Fruit fly (Drosophila melanogaster) whole organism, prepupa: ENCODE data around the gene Prosbeta7.

Experiments
- Blimp-1 ChIP-seq: fragments of 200-800 bp; sonication (Bioruptor generic); optimal IDR thresholded peaks from 3 replicates; lab custom pipeline; 2017; ENCODE audit warnings: missing biosample characterization, missing genetic modification characterization, mild to moderate bottlenecking, moderate library complexity, missing genetic modification reagents
- CG10631 ChIP-seq: fragments of 200-800 bp; sonication (Bioruptor generic); optimal IDR thresholded peaks from 2 replicates; lab custom pipeline; 2016; ENCODE audit warnings: missing biosample characterization, missing genetic modification characterization
- CG10669 ChIP-seq: fragments of 200-800 bp; sonication (Bioruptor generic); optimal IDR thresholded peaks from 3 replicates; lab custom pipeline; 2018; ENCODE audit warnings: missing biosample characterization, mild to moderate bottlenecking, missing genetic modification characterization, moderate library complexity
- CG11294 ChIP-seq: fragments of 200-800 bp; sonication (Bioruptor generic); IDR thresholded peaks from 2 replicates; pipeline ENCODE4 v1.3.6; 2022; ENCODE audit warnings: missing biosample characterization, missing genetic modification characterization
- CG11902 ChIP-seq: fragments of 200-800 bp; sonication (Bioruptor generic); optimal IDR thresholded peaks from 3 replicates; lab custom pipeline; 2016; ENCODE audit warnings: missing biosample characterization, missing genetic modification characterization
- CG15336 ChIP-seq: fragments of 200-800 bp; sonication (Bioruptor generic); IDR thresholded peaks from 2 replicates; pipeline ENCODE4 v1.3.6; 2022; ENCODE audit warnings: missing biosample characterization, missing genetic modification characterization
- CG1621 ChIP-seq: fragments of 200-800 bp; sonication (Bioruptor generic); optimal IDR thresholded peaks from 3 replicates; lab custom pipeline; 2018; ENCODE audit warnings: missing biosample characterization, mild to moderate bottlenecking, missing genetic modification characterization
- CG3032 ChIP-seq: fragments of 200-800 bp; optimal IDR thresholded peaks from 2 replicates; lab custom pipeline; 2019; ENCODE audit warnings: missing biosample characterization, mild to moderate bottlenecking, missing genetic modification characterization, moderate library complexity
- CG31627 ChIP-seq: fragments of 200-800 bp; sonication (Bioruptor generic); optimal IDR thresholded peaks from 3 replicates; lab custom pipeline; 2016; ENCODE audit warnings: missing biosample characterization, missing genetic modification characterization
- CG32006 ChIP-seq: fragments of 200-800 bp; sonication (Bioruptor generic); optimal IDR thresholded peaks from 3 replicates; lab custom pipeline; 2017; ENCODE audit warnings: missing biosample characterization, mild to moderate bottlenecking, missing genetic modification characterization
- CG34406 ChIP-seq: fragments of 200-800 bp; sonication (Bioruptor generic); optimal IDR thresholded peaks from 3 replicates; lab custom pipeline; 2016; ENCODE audit warnings: missing biosample characterization, missing genetic modification characterization
- CG3919 ChIP-seq: fragments of 200-800 bp; sonication (Bioruptor generic); optimal IDR thresholded peaks from 3 replicates; lab custom pipeline; 2016; ENCODE audit warnings: missing biosample characterization, missing genetic modification characterization
- CG4318 ChIP-seq: fragments of 200-800 bp; sonication (Bioruptor generic); optimal IDR thresholded peaks from 3 replicates; lab custom pipeline; 2017; ENCODE audit warnings: missing biosample characterization, mild to moderate bottlenecking, missing genetic modification characterization
- CG6163 ChIP-seq: fragments of 200-800 bp; sonication (Bioruptor generic); IDR thresholded peaks from 3 replicates; pipeline ENCODE4 v1.3.6; 2022; ENCODE audit warnings: missing biosample characterization, missing genetic modification characterization
- CG6792 ChIP-seq: fragments of 200-800 bp; sonication (Bioruptor generic); optimal IDR thresholded peaks from 3 replicates; lab custom pipeline; 2016; ENCODE audit warnings: missing biosample characterization, missing genetic modification characterization
- CG6808 ChIP-seq: fragments of 200-800 bp; sonication (Bioruptor generic); optimal IDR thresholded peaks from 3 replicates; lab custom pipeline; 2017; ENCODE audit warnings: missing biosample characterization, missing genetic modification characterization, mild to moderate bottlenecking, moderate library complexity, missing genetic modification reagents
- CG6854 ChIP-seq: fragments of 200-800 bp; sonication (Bioruptor generic); optimal IDR thresholded peaks from 2 replicates; lab custom pipeline; 2017; ENCODE audit warnings: missing biosample characterization, mild to moderate bottlenecking, missing genetic modification characterization
- CG7368 ChIP-seq: fragments of 200-800 bp; sonication (Bioruptor generic); optimal IDR thresholded peaks from 3 replicates; lab custom pipeline; 2016; ENCODE audit warnings: missing biosample characterization, missing genetic modification characterization
- CG8319 ChIP-seq: fragments of 200-800 bp; sonication (Bioruptor generic); optimal IDR thresholded peaks from 3 replicates; lab custom pipeline; 2016; ENCODE audit warnings: missing biosample characterization, missing genetic modification characterization
- CG9139 ChIP-seq: fragments of 200-800 bp; sonication (Bioruptor generic); optimal IDR thresholded peaks from 3 replicates; lab custom pipeline; 2017; ENCODE audit warnings: missing biosample characterization, mild to moderate bottlenecking, missing genetic modification characterization
- Eip75B ChIP-seq: fragments of 200-800 bp; sonication (Bioruptor generic); optimal IDR thresholded peaks from 3 replicates; lab custom pipeline; 2016; ENCODE audit warnings: missing biosample characterization, missing genetic modification characterization
- Eip78C ChIP-seq: fragments of 200-800 bp; sonication (Bioruptor generic); peaks from one replicate; lab custom pipeline; 2016; ENCODE audit warnings: missing biosample characterization, missing genetic modification characterization
- Eip93F ChIP-seq: fragments of 200-800 bp; sonication (Bioruptor generic); optimal IDR thresholded peaks from 2 replicates; lab custom pipeline; 2016; ENCODE audit warnings: missing biosample characterization, mild to moderate bottlenecking, missing genetic modification characterization
- Ets21C ChIP-seq: fragments of 200-800 bp; sonication (Bioruptor generic); optimal IDR thresholded peaks from 3 replicates; lab custom pipeline; 2016; ENCODE audit warnings: missing biosample characterization, missing genetic modification characterization
- Ets96B ChIP-seq: fragments of 200-800 bp; optimal IDR thresholded peaks from 2 replicates; lab custom pipeline; 2019; ENCODE audit warnings: missing biosample characterization, mild to moderate bottlenecking, missing genetic modification characterization, moderate library complexity
- Hr39 ChIP-seq: fragments of 200-800 bp; sonication (Bioruptor generic); optimal IDR thresholded peaks from 2 replicates; lab custom pipeline; 2016; ENCODE audit warnings: missing biosample characterization, missing genetic modification characterization
- Lpt ChIP-seq: fragments of 200-800 bp; sonication (Bioruptor generic); optimal IDR thresholded peaks from 3 replicates; lab custom pipeline; 2016; ENCODE audit warnings: missing biosample characterization, missing genetic modification characterization
- Met ChIP-seq: fragments of 200-800 bp; sonication (Bioruptor generic); optimal IDR thresholded peaks from 3 replicates; lab custom pipeline; 2016; ENCODE audit warnings: missing biosample characterization, missing genetic modification characterization
- OdsH ChIP-seq: fragments of 200-800 bp; sonication (Bioruptor generic); optimal IDR thresholded peaks from 3 replicates; lab custom pipeline; 2016; ENCODE audit warnings: missing biosample characterization, missing genetic modification characterization
- Smox ChIP-seq: fragments of 200-800 bp; sonication (Bioruptor generic); optimal IDR thresholded peaks from 3 replicates; lab custom pipeline; 2016; ENCODE audit warnings: missing biosample characterization, missing genetic modification characterization
- Sox102F ChIP-seq: fragments of 200-800 bp; sonication (Bioruptor generic); optimal IDR thresholded peaks from 2 replicates; lab custom pipeline; 2016; ENCODE audit warnings: missing biosample characterization, mild to moderate bottlenecking, missing genetic modification characterization
- Sox14 ChIP-seq: fragments of 200-800 bp; sonication (Bioruptor generic); optimal IDR thresholded peaks from 3 replicates; lab custom pipeline; 2016; ENCODE audit warnings: missing biosample characterization, missing genetic modification characterization
- Sox15 ChIP-seq: fragments of 200-800 bp; sonication (Bioruptor generic); optimal IDR thresholded peaks from 3 replicates; lab custom pipeline; 2016; ENCODE audit warnings: missing biosample characterization, missing genetic modification characterization
- achi ChIP-seq: fragments of 200-800 bp; sonication (Bioruptor generic); optimal IDR thresholded peaks from 3 replicates; lab custom pipeline; 2016; ENCODE audit warnings: missing biosample characterization, missing genetic modification characterization
- acj6 ChIP-seq: fragments of 200-800 bp; sonication (Bioruptor generic); optimal IDR thresholded peaks from 3 replicates; lab custom pipeline; 2016; ENCODE audit warnings: missing biosample characterization, missing genetic modification characterization
- cyc ChIP-seq: fragments of 200-800 bp; sonication (Bioruptor generic); optimal IDR thresholded peaks from 3 replicates; lab custom pipeline; 2016; ENCODE audit warnings: missing biosample characterization, missing genetic modification characterization
- dac ChIP-seq: fragments of 200-800 bp; sonication (Bioruptor generic); optimal IDR thresholded peaks from 2 replicates; lab custom pipeline; 2017; ENCODE audit warnings: missing biosample characterization, mild to moderate bottlenecking, missing genetic modification characterization
- dsx ChIP-seq: fragments of 200-800 bp; optimal IDR thresholded peaks from 3 replicates; lab custom pipeline; 2019; ENCODE audit warnings: missing biosample characterization, mild to moderate bottlenecking, missing genetic modification characterization, moderate library complexity; ENCODE audit not compliant: poor library complexity, severe bottlenecking
- eg ChIP-seq: fragments of 200-800 bp; sonication (Bioruptor generic); IDR thresholded peaks from 3 replicates; pipeline ENCODE4 v1.3.6; 2022; ENCODE audit warnings: missing biosample characterization, missing genetic modification characterization
- esn ChIP-seq: fragments of 200-800 bp; sonication (Bioruptor generic); optimal IDR thresholded peaks from 2 replicates; lab custom pipeline; 2016; ENCODE audit warnings: missing biosample characterization, mild to moderate bottlenecking, missing genetic modification characterization, moderate library complexity
- fd59A ChIP-seq: fragments of 200-800 bp; sonication (Bioruptor generic); optimal IDR thresholded peaks from 2 replicates; lab custom pipeline; 2017; ENCODE audit warnings: missing biosample characterization, mild to moderate bottlenecking, missing genetic modification characterization, missing genetic modification reagents
- fkh ChIP-seq: fragments of 200-800 bp; sonication (Bioruptor generic); optimal IDR thresholded peaks from 3 replicates; lab custom pipeline; 2017; ENCODE audit warnings: missing biosample characterization, mild to moderate bottlenecking, missing genetic modification characterization, moderate library complexity
- lz ChIP-seq: fragments of 200-800 bp; sonication (Bioruptor generic); optimal IDR thresholded peaks from 3 replicates; lab custom pipeline; 2016; ENCODE audit warnings: missing biosample characterization, missing genetic modification characterization
- net ChIP-seq: fragments of 200-800 bp; sonication (Bioruptor generic); optimal IDR thresholded peaks from 3 replicates; lab custom pipeline; 2016; ENCODE audit warnings: missing biosample characterization, missing genetic modification characterization
- pdm3 ChIP-seq: fragments of 200-800 bp; sonication (Bioruptor generic); optimal IDR thresholded peaks from 3 replicates; lab custom pipeline; 2016; ENCODE audit warnings: missing biosample characterization, missing genetic modification characterization
- salr ChIP-seq, 2 experiments: fragments of 200-800 bp; sonication (Bioruptor generic); optimal IDR thresholded peaks; 3 replicates each; lab custom pipeline; 2016 to 2018; ENCODE audit warnings: missing biosample characterization in 2 of 2, missing genetic modification characterization in 2 of 2, mild to moderate bottlenecking in 1 of 2
- spab ChIP-seq: fragments of 200-800 bp; sonication (Bioruptor generic); optimal IDR thresholded peaks from 2 replicates; lab custom pipeline; 2017; ENCODE audit warnings: missing biosample characterization, mild to moderate bottlenecking, missing genetic modification characterization, missing genetic modification reagents
- ss ChIP-seq, 2 experiments: fragments of 200-800 bp; sonication (Bioruptor generic); optimal IDR thresholded peaks; 2 replicates in 1 of 2; 3 replicates in 1 of 2; lab custom pipeline; 2017 to 2018; ENCODE audit warnings: mild to moderate bottlenecking in 2 of 2, missing biosample characterization in 2 of 2, missing genetic modification characterization in 2 of 2, moderate library complexity in 1 of 2
- svp ChIP-seq: fragments of 200-800 bp; sonication (Bioruptor generic); peaks from one replicate; lab custom pipeline; 2016; ENCODE audit warnings: missing biosample characterization, missing genetic modification characterization
- topi ChIP-seq: fragments of 200-800 bp; sonication (Bioruptor generic); optimal IDR thresholded peaks from 3 replicates; lab custom pipeline; 2016; ENCODE audit warnings: missing biosample characterization, missing genetic modification characterization
- vri ChIP-seq: fragments of 200-800 bp; sonication (Bioruptor generic); optimal IDR thresholded peaks from 3 replicates; lab custom pipeline; 2016; ENCODE audit warnings: missing biosample characterization, mild to moderate bottlenecking, missing genetic modification characterization

Prosbeta7 gene

dm6 chr3R:5331764-5332405, 26.3 kb downstream of the Prosbeta7 start:
- TF ChIP-seq topi (GFP tag; lab: Kevin White, UChicago) (peak; percentile 62), pdm3 (GFP tag; lab: Kevin White, UChicago) (peak; percentile 49), CG34406 (GFP tag; lab: Kevin White, UChicago) (peak; percentile 43), lz (peak; percentile 49), vri (GFP tag; lab: Kevin White, UChicago) (peak; percentile 39), CG1621 (tag; lab: Kevin White, UChicago) (peak; percentile 21), eg (GFP tag; lab: Robert Waterston, UW) (no peak), Sox14 (GFP tag; lab: Kevin White, UChicago) (peak; percentile 69), Eip75B (GFP tag; lab: Kevin White, UChicago) (peak; percentile 65), Sox15 (GFP tag; lab: Kevin White, UChicago) (peak; percentile 43), net (GFP tag; lab: Kevin White, UChicago) (peak; percentile 21), ss (GFP tag; optimal IDR thresholded peaks at IDR 0.05; lab: Kevin White, UChicago) (peak; percentile 25 to 66), CG32006 (no peak), CG15336 (GFP tag; lab: Robert Waterston, UW) (no peak), achi (peak; percentile 41), CG11294 (GFP tag; lab: Robert Waterston, UW) (no peak), CG4318 (no peak), CG10669 (peak; percentile 70), CG7368 (GFP tag; lab: Kevin White, UChicago) (peak; percentile 38), CG6792 (peak; percentile 52), Ets96B (peak; percentile 72), Met (GFP tag; lab: Kevin White, UChicago) (peak; percentile 49), Lpt (no peak), acj6 (GFP tag; lab: Kevin White, UChicago) (peak; percentile 52), CG11902 (peak; percentile 15), Ets21C (GFP tag; lab: Kevin White, UChicago) (no peak), esn (GFP tag; lab: Kevin White, UChicago) (peak; percentile 71), Sox102F (GFP tag; lab: Kevin White, UChicago) (peak; percentile 50), fkh (no peak), CG31627 (peak; percentile 51), dsx (GFP tag; lab: Kevin White, UChicago) (peak; percentile 68), CG10631 (GFP tag; lab: Kevin White, UChicago) (peak; percentile 63), OdsH (GFP tag; lab: Kevin White, UChicago) (peak; percentile 60), Eip93F (GFP tag; lab: Kevin White, UChicago) (no peak), cyc (peak; percentile 46), svp (GFP tag; lab: Kevin White, UChicago) (peak; percentile 76), CG6808 (GFP tag; lab: Kevin White, UChicago) (peak; percentile 50), Smox (GFP tag; lab: Kevin White, UChicago) (peak; percentile 59), CG8319 (GFP tag; lab: Kevin White, UChicago) (peak; percentile 11), Blimp-1 (GFP tag; lab: Kevin White, UChicago) (peak; percentile 82), spab (GFP tag; lab: Kevin White, UChicago) (peak; percentile 61), fd59A (GFP tag; lab: Kevin White, UChicago) (peak; percentile 35), CG3919 (GFP tag; lab: Kevin White, UChicago) (peak; percentile 53), CG6854 (GFP tag; lab: Kevin White, UChicago) (peak; percentile 83), CG9139 (no peak), dac (GFP tag; lab: Kevin White, UChicago) (no peak), CG6163 (GFP tag; lab: Robert Waterston, UW) (peak; percentile 29; the same call in 1 of the 3 replicates), salr (GFP tag; optimal IDR thresholded peaks at IDR 0.05; lab: Kevin White, UChicago) (no peak), Eip78C (GFP tag; lab: Kevin White, UChicago) (peak; percentile 91), Hr39 (GFP tag; lab: Kevin White, UChicago) (peak; percentile 39), CG3032 (tag; lab: Kevin White, UChicago) (peak; percentile 53)
